Worm (Caenorhabditis elegans): ENCODE measurements around the gene F58H1.5.

F58H1.5 gene

DNA sequence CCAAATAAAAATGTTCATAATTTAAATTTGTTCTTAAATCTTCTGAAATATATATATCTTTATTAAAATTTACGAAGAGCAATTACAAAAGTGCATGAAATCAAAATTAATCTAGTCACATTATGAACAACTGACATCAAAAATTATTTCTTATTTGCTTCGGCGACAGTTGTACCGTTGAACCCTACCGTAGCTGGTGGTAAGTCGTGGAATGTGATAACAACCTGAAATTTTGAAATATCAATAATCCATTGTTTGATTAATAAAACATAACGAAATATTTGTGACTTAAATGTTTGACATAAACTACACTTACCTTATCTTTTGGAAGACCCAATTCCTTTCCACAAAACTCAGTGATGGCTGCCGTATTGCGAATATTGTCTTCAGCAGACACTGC, 18.5 kb downstream of the F58H1.5 start (continued):
- peak; percentile 5 for TF ChIP-seq tbp1 (GFP tag; optimal IDR thresholded peaks at IDR 0.05)
- TF ChIP-seq ZK185.1 (tag; optimal IDR thresholded peaks at IDR 0.05; ENCODE audit: poor library complexity, severe bottlenecking), result peak; percentile 7
- TF ChIP-seq akir-1 (GFP tag; optimal IDR thresholded peaks at IDR 0.05), result no peak
- TF ChIP-seq F49E8.2 (tag; optimal IDR thresholded peaks at IDR 0.05; ENCODE audit: insufficient read depth), result no peak
- TF ChIP-seq lsl-1 (GFP tag; optimal IDR thresholded peaks at IDR 0.05), result no peak
- no peak for TF ChIP-seq snpc-1.3 (tag; optimal IDR thresholded peaks at IDR 0.05; ENCODE audit: insufficient read depth)
- no peak for TF ChIP-seq C06A6.2 (GFP tag; conservative IDR thresholded peaks at IDR 0.05)
- TF ChIP-seq pha-4 (tag; optimal IDR thresholded peaks at IDR 0.05), result no peak
- no peak for TF ChIP-seq atf-7 (tag; optimal IDR thresholded peaks at IDR 0.05)
- no peak for TF ChIP-seq dpl-1 (GFP tag; optimal IDR thresholded peaks at IDR 0.05)
- TF ChIP-seq attf-3 (GFP tag; conservative IDR thresholded peaks at IDR 0.05), result no peak
- no peak for TF ChIP-seq lir-1 (GFP tag; conservative IDR thresholded peaks at IDR 0.05)
- TF ChIP-seq lin-54 (GFP tag; optimal IDR thresholded peaks at IDR 0.05), result no peak
- no peak for TF ChIP-seq B0336.3 (GFP tag; IDR thresholded peaks at IDR 0.05)
- no peak for TF ChIP-seq ccch-3 (GFP tag; optimal IDR thresholded peaks at IDR 0.05)
- TF ChIP-seq xnd-1 (tag; optimal IDR thresholded peaks at IDR 0.05), result no peak
- no peak for TF ChIP-seq snpc-4 (GFP tag; optimal IDR thresholded peaks at IDR 0.05)
- peak in 1 of 4 experiments; percentile 9 for TF ChIP-seq snpc-4 (tag; optimal IDR thresholded peaks at IDR 0.05)
- TF ChIP-seq unc-62 (GFP tag; optimal IDR thresholded peaks at IDR 0.05), result no peak
- no peak for TF ChIP-seq rpc-1 (optimal IDR thresholded peaks at IDR 0.05)
- no peak for TF ChIP-seq rpc-1 (tag; optimal IDR thresholded peaks at IDR 0.05)
- TF ChIP-seq zim-3 (tag; optimal IDR thresholded peaks at IDR 0.05), result no peak
- 0 out of 2 replicates have a peak, but pooled peaks have one; percentile 9 for TF ChIP-seq hmg-1.2 (GFP tag; IDR thresholded peaks at IDR 0.05)
- no peak for TF ChIP-seq Y79H2A.3 (GFP tag; conservative IDR thresholded peaks at IDR 0.05)
- TF ChIP-seq ztf-22 (GFP tag; optimal IDR thresholded peaks at IDR 0.05), result no peak
- no peak for TF ChIP-seq ztf-6 (GFP tag; IDR thresholded peaks at IDR 0.05)
- no peak for TF ChIP-seq ceh-40 (GFP tag; IDR thresholded peaks at IDR 0.05)
- no peak for TF ChIP-seq tlf-1 (GFP tag; optimal IDR thresholded peaks at IDR 0.05)
- no peak for TF ChIP-seq F37B4.10 (GFP tag; IDR thresholded peaks at IDR 0.05)
- no peak for TF ChIP-seq snpc-3.4 (tag; optimal IDR thresholded peaks at IDR 0.05)
- TF ChIP-seq lag-1 (GFP tag; IDR thresholded peaks at IDR 0.05), result no peak
- TF ChIP-seq Y67H2A.10 (GFP tag; conservative IDR thresholded peaks at IDR 0.05), result no peak
- no peak for TF ChIP-seq rec-8 (tag; optimal IDR thresholded peaks at IDR 0.05)
- no peak for TF ChIP-seq somi-1 (GFP tag; optimal IDR thresholded peaks at IDR 0.05)
- TF ChIP-seq madf-8 (GFP tag; conservative IDR thresholded peaks at IDR 0.05), result no peak
- TF ChIP-seq sea-2 (GFP tag; IDR thresholded peaks at IDR 0.05), result no peak
- TF ChIP-seq T07F8.4 (tag; optimal IDR thresholded peaks at IDR 0.05), result no peak

DNA sequence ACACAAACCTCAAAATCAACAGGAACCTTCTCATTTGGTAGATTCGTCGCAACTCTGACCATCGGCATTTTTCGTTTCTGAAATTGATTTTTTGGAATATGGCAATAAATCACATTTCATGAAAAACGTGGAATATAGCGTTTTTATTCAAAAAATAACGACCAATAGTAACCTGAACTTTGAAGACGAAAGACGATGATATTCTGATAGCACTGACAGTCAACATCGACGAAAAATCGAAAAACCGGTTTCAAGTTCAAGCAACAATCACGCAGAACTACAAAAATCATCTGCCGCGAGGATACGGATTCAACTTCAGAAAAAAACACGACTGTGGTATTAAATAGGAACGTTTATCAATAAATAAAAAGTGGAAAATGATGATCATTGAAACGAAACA, 20.0 kb downstream of the F58H1.5 start, which contains the start of gene mif-2:
Gene mif-2, minus strand, starts transcription at position 281 of the 400 bp plus-strand sequence.
- TF ChIP-seq snpc-4 (GFP tag; optimal IDR thresholded peaks at IDR 0.05), result no peak
- TF ChIP-seq snpc-4 (tag; optimal IDR thresholded peaks at IDR 0.05), result peak in 1 of 4 experiments; percentile 61
- peak; percentile 19 for TF ChIP-seq F49E8.2 (tag; optimal IDR thresholded peaks at IDR 0.05; ENCODE audit: insufficient read depth)
- TF ChIP-seq snpc-1.3 (tag; optimal IDR thresholded peaks at IDR 0.05; ENCODE audit: insufficient read depth), result peak; percentile 5
- TF ChIP-seq him-1 (tag; optimal IDR thresholded peaks at IDR 0.05), result peak; percentile 14
- TF ChIP-seq lsy-27 (tag; optimal IDR thresholded peaks at IDR 0.05; ENCODE audit: borderline replicate concordance, insufficient read depth), result no peak
- TF ChIP-seq snpc-3.4 (tag; optimal IDR thresholded peaks at IDR 0.05), result peak; percentile 43
- TF ChIP-seq bed-1 (GFP tag; IDR thresholded peaks at IDR 0.05), result no peak
- no peak for TF ChIP-seq madf-8 (GFP tag; conservative IDR thresholded peaks at IDR 0.05)
- no peak for TF ChIP-seq F55B11.4 (tag; optimal IDR thresholded peaks at IDR 0.05; ENCODE audit: borderline replicate concordance, insufficient read depth)
- 0 out of 2 replicates have a peak, but pooled peaks have one; percentile 5 for TF ChIP-seq madf-6 (GFP tag; IDR thresholded peaks at IDR 0.05)
